Fruit fly (Drosophila melanogaster) S2 (cell line): ENCODE results near the gene VhaM9.7-a.

Experiments
- CG8478 ChIP-seq: fragments of >200 bp; optimal IDR thresholded peaks from 2 replicates; lab custom pipeline; 2018
- CTCF ChIP-seq, 2 experiments: fragments of >200 bp; optimal IDR thresholded peaks; 2 replicates each; lab custom pipeline; 2018

- TF ChIP-seq CG8478 (lab: Kevin White, UChicago) (no peak), CTCF (optimal IDR thresholded peaks at IDR 0.05; lab: Kevin White, UChicago) (no peak)
Observed at dm6 chr3L:4229365-4229967, 33.0 kb upstream of the VhaM9.7-a start.
